Worm (Caenorhabditis elegans) whole organism, L4 larva: Measurements from ENCODE around the gene K10C2.12.

ENCODE experiments used
- ctbp-1 ChIP-seq: fragments of 200-800 bp; sonication (Bioruptor generic); IDR thresholded peaks from 2 replicates; pipeline ENCODE4 v1.3.6; 2022; ENCODE audit warnings: missing genetic modification reagents, missing genetic modification characterization, missing compliant biosample characterization
- nhr-237 ChIP-seq: sonication (generic microtip); optimal IDR thresholded peaks from 2 replicates; lab custom pipeline; 2017; ENCODE audit warnings: missing biosample characterization, missing genetic modification characterization
- nhr-42 ChIP-seq: fragments of 200-800 bp; sonication (Bioruptor generic); IDR thresholded peaks from 2 replicates; pipeline ENCODE4 v1.3.6; 2022; ENCODE audit warnings: missing genetic modification characterization, missing compliant biosample characterization

DNA sequence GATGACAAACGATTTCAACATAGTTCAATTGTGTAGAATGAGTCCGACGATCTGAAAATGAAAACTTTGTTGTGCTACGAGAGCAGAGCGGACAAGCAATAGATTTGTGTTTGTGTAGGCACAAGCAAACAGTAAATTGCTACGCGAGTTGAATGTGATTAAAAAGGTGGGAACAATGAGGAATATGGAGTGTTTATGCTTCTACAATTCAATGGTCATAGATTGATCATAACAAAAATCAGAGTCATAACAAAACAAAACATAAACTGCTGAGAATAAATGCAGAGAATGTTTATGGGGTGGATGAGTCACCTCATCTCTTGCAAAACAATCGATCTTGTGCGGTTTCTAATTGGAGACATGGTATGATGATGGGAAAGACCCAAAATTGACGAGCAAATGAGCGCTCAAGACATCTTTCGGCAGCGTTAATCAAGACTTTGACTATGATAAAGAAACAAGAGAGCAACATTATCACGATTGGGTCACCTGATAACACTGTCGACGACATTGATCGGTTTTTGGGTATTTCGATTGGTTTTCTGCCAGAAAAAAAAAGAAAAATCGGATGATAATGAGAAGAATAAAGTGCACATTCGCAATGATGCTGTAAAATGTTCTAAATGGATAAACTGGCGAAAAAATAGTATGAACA lies 42.8 kb downstream of the K10C2.12 start, which contains the start of gene lmp-1:
- TF ChIP-seq nhr-237 (tag; lab: Kevin White, UChicago): no peak
- no peak for TF ChIP-seq ctbp-1 (GFP tag; lab: Robert Waterston, UW)
- TF ChIP-seq nhr-42 (GFP tag; lab: Robert Waterston, UW): no peak
